Worm (Caenorhabditis elegans) whole organism, L2 larva: ENCODE data around the gene pgm-1.
"Not testable (repeated sequence)": the region's sequence is repeated elsewhere in the genome, so short reads cannot be mapped to it uniquely, and the experiment has no call there.

ENCODE experiments used
- F13H6.1 ChIP-seq: sonication (generic microtip); optimal IDR thresholded peaks from 2 replicates; lab custom pipeline; 2016; ENCODE audit warnings: missing genetic modification characterization, missing compliant biosample characterization
- Y55F3AM.14 ChIP-seq: fragments of 200-800 bp; sonication (Bioruptor generic); optimal IDR thresholded peaks from 2 replicates; lab custom pipeline; 2018; ENCODE audit warnings: mild to moderate bottlenecking, missing genetic modification characterization, missing compliant biosample characterization
- alr-1 ChIP-seq: fragments of 150-350 bp; optimal IDR thresholded peaks from 2 replicates; lab custom pipeline; 2014; ENCODE audit warnings: missing biosample characterization, missing genetic modification characterization
- aly-2 ChIP-seq: fragments of 150-350 bp; optimal IDR thresholded peaks from 2 replicates; lab custom pipeline; 2014; ENCODE audit warnings: missing biosample characterization, missing genetic modification characterization
- ama-1 ChIP-seq: fragments of 150-350 bp; optimal IDR thresholded peaks from 2 replicates; lab custom pipeline; 2018; ENCODE audit warnings: inconsistent platforms
- blmp-1 ChIP-seq: sonication (generic microtip); optimal IDR thresholded peaks from 2 replicates; lab custom pipeline; 2017; ENCODE audit warnings: missing genetic modification characterization, mild to moderate bottlenecking, missing compliant biosample characterization, antibody characterized with exemption, moderate library complexity; ENCODE audit not compliant: insufficient read depth
- ceh-82 ChIP-seq: fragments of 150-350 bp; optimal IDR thresholded peaks from 2 replicates; lab custom pipeline; 2014; ENCODE audit warnings: missing biosample characterization, missing genetic modification characterization
- crh-2 ChIP-seq: sonication (generic microtip); optimal IDR thresholded peaks from 2 replicates; lab custom pipeline; 2017; ENCODE audit warnings: missing biosample characterization, missing genetic modification characterization
- dmd-4 ChIP-seq: sonication (generic microtip); optimal IDR thresholded peaks from 2 replicates; lab custom pipeline; 2017; ENCODE audit warnings: missing biosample characterization, missing genetic modification characterization
- elt-1 ChIP-seq: fragments of 150-350 bp; optimal IDR thresholded peaks from 2 replicates; lab custom pipeline; 2014; ENCODE audit warnings: missing biosample characterization, missing genetic modification characterization
- fos-1 ChIP-seq: fragments of 150-350 bp; optimal IDR thresholded peaks from 2 replicates; lab custom pipeline; 2014; ENCODE audit warnings: missing biosample characterization, missing genetic modification characterization
- gmeb-1 ChIP-seq: fragments of 150-350 bp; optimal IDR thresholded peaks from 2 replicates; lab custom pipeline; 2014; ENCODE audit warnings: missing biosample characterization, missing genetic modification characterization
- lin-11 ChIP-seq: fragments of 150-350 bp; sonication (generic microtip); optimal IDR thresholded peaks from 2 replicates; lab custom pipeline; 2014; ENCODE audit warnings: missing biosample characterization, missing genetic modification characterization, inconsistent platforms, mixed read lengths
- lin-39 ChIP-seq: fragments of 150-350 bp; optimal IDR thresholded peaks from 2 replicates; lab custom pipeline; 2014; ENCODE audit warnings: missing biosample characterization, missing genetic modification reagents, missing genetic modification characterization
- lsy-2 ChIP-seq, 2 experiments: fragments of 150-350 bp in 1 of 2; sonication (generic microtip) in 1 of 2; optimal IDR thresholded peaks; 2 replicates each; lab custom pipeline; 2014 to 2017; ENCODE audit warnings: missing biosample characterization in 2 of 2, missing genetic modification characterization in 2 of 2
- mab-5 ChIP-seq: fragments of 150-350 bp; optimal IDR thresholded peaks from 2 replicates; lab custom pipeline; 2014; ENCODE audit warnings: missing biosample characterization, missing genetic modification characterization
- mdl-1 ChIP-seq, 2 experiments: fragments of 150-350 bp in 1 of 2; sonication (generic microtip) in 1 of 2; optimal IDR thresholded peaks; 2 replicates each; lab custom pipeline; 2017; ENCODE audit warnings: missing biosample characterization in 2 of 2, missing genetic modification characterization in 2 of 2
- nhr-11 ChIP-seq: fragments of 150-350 bp; optimal IDR thresholded peaks from 2 replicates; lab custom pipeline; 2014; ENCODE audit warnings: missing biosample characterization, missing genetic modification characterization
- nhr-129 ChIP-seq: fragments of 150-350 bp; optimal IDR thresholded peaks from 2 replicates; lab custom pipeline; 2014; ENCODE audit warnings: missing biosample characterization, missing genetic modification characterization
- nhr-23 ChIP-seq: fragments of 150-350 bp; optimal IDR thresholded peaks from 2 replicates; lab custom pipeline; 2014; ENCODE audit warnings: missing biosample characterization, missing genetic modification reagents, missing genetic modification characterization
- nhr-237 ChIP-seq: fragments of 150-350 bp; optimal IDR thresholded peaks from 2 replicates; lab custom pipeline; 2014; ENCODE audit warnings: missing biosample characterization, missing genetic modification characterization
- nhr-25 ChIP-seq: fragments of 150-350 bp; sonication (generic microtip); optimal IDR thresholded peaks from 3 replicates; lab custom pipeline; 2014; ENCODE audit warnings: missing biosample characterization, missing genetic modification characterization
- nhr-77 ChIP-seq: fragments of 150-350 bp; optimal IDR thresholded peaks from 2 replicates; lab custom pipeline; 2014; ENCODE audit warnings: missing biosample characterization, missing genetic modification characterization
- sem-4 ChIP-seq: fragments of 150-350 bp; optimal IDR thresholded peaks from 2 replicates; lab custom pipeline; 2014; ENCODE audit warnings: missing biosample characterization, missing genetic modification reagents, missing genetic modification characterization
- skn-1 ChIP-seq: sonication (generic microtip); optimal IDR thresholded peaks from 2 replicates; lab custom pipeline; 2017; ENCODE audit warnings: missing biosample characterization, missing genetic modification characterization
- sma-3 ChIP-seq: sonication (generic microtip); optimal IDR thresholded peaks from 2 replicates; lab custom pipeline; 2016; ENCODE audit warnings: missing genetic modification reagents, missing genetic modification characterization, missing compliant biosample characterization
- sma-9 ChIP-seq, 2 experiments: fragments of 150-350 bp in 1 of 2; sonication (generic microtip) in 1 of 2; optimal IDR thresholded peaks; 2 replicates each; lab custom pipeline; 2014 to 2016; ENCODE audit warnings: missing genetic modification characterization in 2 of 2, mild to moderate bottlenecking in 1 of 2, missing biosample characterization in 1 of 2, missing compliant biosample characterization in 1 of 2, missing genetic modification reagents in 1 of 2, moderate library complexity in 1 of 2
- snpc-4 ChIP-seq: fragments of 150-350 bp; optimal IDR thresholded peaks from 2 replicates; lab custom pipeline; 2014; ENCODE audit warnings: missing biosample characterization, missing genetic modification characterization
- unc-39 ChIP-seq: fragments of 150-350 bp; optimal IDR thresholded peaks from 2 replicates; lab custom pipeline; 2014; ENCODE audit warnings: missing biosample characterization, missing genetic modification characterization
- unc-55 ChIP-seq: fragments of 150-350 bp; sonication (generic microtip); optimal IDR thresholded peaks from 3 replicates; lab custom pipeline; 2014; ENCODE audit warnings: missing biosample characterization, missing genetic modification reagents, missing genetic modification characterization
- unc-62 ChIP-seq: fragments of 150-350 bp; optimal IDR thresholded peaks from 2 replicates; lab custom pipeline; 2014; ENCODE audit warnings: missing biosample characterization, missing genetic modification reagents, missing genetic modification characterization
- zag-1 ChIP-seq: fragments of 150-350 bp; optimal IDR thresholded peaks from 2 replicates; lab custom pipeline; 2014; ENCODE audit warnings: missing biosample characterization, missing genetic modification characterization
- ztf-1 ChIP-seq: fragments of 200-800 bp; sonication (Bioruptor generic); conservative IDR thresholded peaks from 2 replicates; pipeline ENCODE4 v1.3.6; 2022; ENCODE audit warnings: missing genetic modification characterization, missing compliant biosample characterization
- ztf-11 ChIP-seq: sonication (generic microtip); optimal IDR thresholded peaks from 2 replicates; lab custom pipeline; 2017; ENCODE audit warnings: missing biosample characterization, missing genetic modification characterization

Gene pgm-1

ce11 chrII:4908160-4908559 lies 18.9 kb downstream of the pgm-1 start (continued):
- no peak for TF ChIP-seq nhr-25 (tag; lab: Kevin White, UChicago)
- TF ChIP-seq nhr-23 (tag; lab: Kevin White, UChicago): no peak
- peak; percentile 25 for TF ChIP-seq sma-9 (GFP tag; optimal IDR thresholded peaks at IDR 0.05; lab: Kevin White, UChicago)
- no peak for TF ChIP-seq sma-9 (tag; optimal IDR thresholded peaks at IDR 0.05; lab: Kevin White, UChicago)
- TF ChIP-seq, all 48 proteins: peak for 11

ce11 chrII:4914214-4914613 lies 25.0 kb downstream of the pgm-1 start, which contains the start of gene R05F9.11:
Gene R05F9.11 (minus strand): TSS chrII:4914218.
- no peak for TF ChIP-seq ama-1
- TF ChIP-seq lin-39 (tag; lab: Kevin White, UChicago): no peak
- TF ChIP-seq snpc-4 (tag; lab: Kevin White, UChicago): no peak
- TF ChIP-seq ztf-11 (tag; lab: Kevin White, UChicago): no peak
- no peak for TF ChIP-seq nhr-237 (tag; lab: Kevin White, UChicago)
- no peak for TF ChIP-seq nhr-11 (tag; lab: Kevin White, UChicago)

DNA sequence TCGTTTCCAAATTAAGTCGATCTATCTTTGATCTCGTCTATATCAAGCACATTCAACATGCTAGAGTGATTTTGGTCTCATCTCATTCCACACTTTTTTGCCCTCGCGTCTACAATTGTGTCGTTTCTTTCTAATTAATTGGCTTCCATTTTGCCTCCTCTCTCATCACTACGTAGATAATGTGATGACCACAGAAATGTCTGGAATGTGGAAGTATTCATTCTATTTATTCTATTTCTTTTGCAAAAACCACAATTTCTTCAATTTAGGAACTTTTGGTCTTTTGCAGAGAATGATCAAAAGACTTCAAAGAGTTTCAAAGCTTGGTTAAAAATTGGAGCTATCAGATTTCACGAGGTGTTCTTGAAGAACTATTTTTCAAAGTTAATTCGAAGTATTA lies 26.3 kb downstream of the pgm-1 start:
- no peak for TF ChIP-seq Y55F3AM.14 (GFP tag; lab: Kevin White, UChicago)
- TF ChIP-seq nhr-11 (tag; lab: Kevin White, UChicago): no peak
- TF ChIP-seq F13H6.1 (tag; lab: Kevin White, UChicago): no peak
- TF ChIP-seq nhr-129 (tag; lab: Kevin White, UChicago): no peak
- no peak for TF ChIP-seq lin-11 (tag; lab: Kevin White, UChicago)
- no peak for TF ChIP-seq unc-62 (GFP tag; lab: Kevin White, UChicago)
- TF ChIP-seq ama-1: no peak
- no peak for TF ChIP-seq alr-1 (tag; lab: Kevin White, UChicago)
- no peak for TF ChIP-seq zag-1
- no peak for TF ChIP-seq unc-39 (tag; lab: Kevin White, UChicago)
- TF ChIP-seq sem-4 (tag; lab: Kevin White, UChicago): no peak
- no peak for TF ChIP-seq elt-1 (tag; lab: Kevin White, UChicago)
- no peak for TF ChIP-seq sma-3 (GFP tag; lab: Kevin White, UChicago)

DNA sequence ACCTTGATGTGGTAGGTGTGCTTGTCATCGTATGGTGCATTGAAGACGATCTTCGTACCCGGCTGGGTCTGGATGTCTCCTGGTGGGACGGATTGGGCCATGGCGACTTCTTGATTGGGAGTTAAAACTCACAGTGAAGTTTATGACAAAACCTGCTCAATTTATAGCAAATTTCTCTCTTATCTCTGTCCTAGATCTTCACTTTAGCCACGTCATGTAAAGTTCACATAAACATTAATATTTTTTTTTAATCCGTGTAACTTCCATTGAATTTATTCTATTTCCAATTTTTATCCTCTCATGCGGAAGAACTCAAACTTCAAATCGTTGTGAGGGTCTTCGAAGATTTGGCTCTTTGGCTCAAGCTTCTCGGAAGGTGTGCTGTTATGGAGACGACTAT lies 27.2 kb downstream of the pgm-1 start, which contains the start of gene msp-31:
msp-31 (minus strand) TSS at position 101 of the 400 bp plus-strand sequence.
- not testable (repeated sequence) for TF ChIP-seq sma-9 (GFP tag; optimal IDR thresholded peaks at IDR 0.05; lab: Kevin White, UChicago); sma-9 (tag; optimal IDR thresholded peaks at IDR 0.05; lab: Kevin White, UChicago); Y55F3AM.14 (GFP tag; lab: Kevin White, UChicago); F13H6.1 (tag; lab: Kevin White, UChicago)
- TF ChIP-seq, all 48 proteins: peak for 0; not testable (repeated sequence) for 48

DNA sequence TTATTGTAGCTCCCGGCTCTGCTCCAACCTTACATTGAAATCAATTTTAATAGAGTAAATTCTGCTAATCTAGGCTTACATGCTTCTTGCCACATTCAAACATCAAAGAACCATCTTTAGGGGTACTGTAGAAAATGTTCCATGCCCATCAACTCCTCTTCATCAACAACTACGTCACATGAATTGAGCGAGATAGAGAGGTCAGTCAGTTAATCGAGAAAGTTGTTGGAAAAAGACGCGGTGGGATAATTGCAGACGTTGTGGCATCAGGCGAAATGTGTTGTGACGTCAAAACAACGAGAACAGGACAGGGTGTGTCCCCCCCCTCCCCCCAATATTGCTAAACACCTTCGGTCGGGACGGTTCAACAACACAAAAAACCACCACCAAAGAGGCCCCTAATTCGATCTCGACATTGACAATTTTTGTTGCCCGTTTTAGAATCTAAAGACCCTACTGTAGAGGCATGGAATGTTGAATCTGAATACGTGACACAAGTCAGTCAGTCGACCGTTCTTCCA lies 29.3 kb downstream of the pgm-1 start:
- TF ChIP-seq ceh-82 (tag; lab: Kevin White, UChicago) (no peak), sma-3 (GFP tag; lab: Kevin White, UChicago) (peak; percentile 65), F13H6.1 (tag; lab: Kevin White, UChicago) (no peak), nhr-25 (tag; lab: Kevin White, UChicago) (peak; percentile 43), sma-9 (GFP tag; optimal IDR thresholded peaks at IDR 0.05; lab: Kevin White, UChicago) (peak; percentile 3), sma-9 (tag; optimal IDR thresholded peaks at IDR 0.05; lab: Kevin White, UChicago) (no peak)

DNA sequence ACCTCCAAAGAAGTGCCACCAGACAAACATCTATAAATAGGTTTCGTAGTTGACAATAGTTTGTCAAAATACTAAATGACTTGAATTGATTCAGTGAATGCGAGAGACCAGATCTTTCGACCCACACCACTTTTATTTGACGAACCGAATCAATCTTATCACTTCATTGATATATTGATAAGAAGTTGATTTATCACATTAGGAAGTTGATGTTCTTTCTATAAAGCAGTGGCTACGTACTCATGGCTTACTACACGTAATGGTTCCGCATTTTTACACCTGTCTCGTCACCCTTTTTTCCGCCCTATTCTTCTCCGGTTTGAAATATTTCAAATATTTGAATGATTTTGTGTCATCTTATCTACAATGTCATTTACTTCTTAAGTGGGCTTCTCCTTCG lies 31.4 kb downstream of the pgm-1 start:
- peak; percentile 18 for TF ChIP-seq sma-3 (GFP tag; lab: Kevin White, UChicago)
- peak; percentile 62 for TF ChIP-seq fos-1 (tag; lab: Kevin White, UChicago)
- TF ChIP-seq F13H6.1 (tag; lab: Kevin White, UChicago): no peak
- TF ChIP-seq mab-5: no peak

DNA sequence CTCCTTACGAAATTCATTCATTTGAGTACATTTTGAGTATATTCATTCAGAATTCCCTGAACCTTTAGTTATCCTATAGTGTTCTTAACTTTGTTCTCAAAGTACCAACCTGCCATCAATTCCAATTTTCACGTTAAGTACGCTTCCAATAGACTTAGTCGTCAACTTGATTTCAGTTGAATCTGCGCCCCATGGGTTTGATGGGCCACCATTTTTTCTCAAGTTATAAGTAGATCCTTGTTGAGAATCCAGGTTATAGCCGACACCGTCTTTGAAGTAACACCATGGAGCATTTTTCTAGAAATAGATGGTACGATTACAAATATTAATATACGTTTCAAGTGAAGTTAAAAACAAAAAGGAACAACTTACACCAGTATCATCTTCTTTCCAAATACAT lies 35.5 kb downstream of the pgm-1 start:
- no peak for TF ChIP-seq nhr-11 (tag; lab: Kevin White, UChicago)
- TF ChIP-seq, all 48 proteins: peak for 0

- peak; percentile 93 for TF ChIP-seq sma-9 (GFP tag; optimal IDR thresholded peaks at IDR 0.05; lab: Kevin White, UChicago)
- no peak for TF ChIP-seq sma-9 (tag; optimal IDR thresholded peaks at IDR 0.05; lab: Kevin White, UChicago)
- TF ChIP-seq mab-5: no peak
- TF ChIP-seq blmp-1 (tag; lab: Kevin White, UChicago): no peak
- peak; percentile 10 for TF ChIP-seq sma-3 (GFP tag; lab: Kevin White, UChicago)
- peak; percentile 62 for TF ChIP-seq F13H6.1 (tag; lab: Kevin White, UChicago)
- peak; percentile 93 for TF ChIP-seq fos-1 (tag; lab: Kevin White, UChicago)
- peak in 1 of 2 experiments; percentile 47 for TF ChIP-seq mdl-1 (tag; optimal IDR thresholded peaks at IDR 0.05; lab: Kevin White, UChicago)
- TF ChIP-seq elt-1 (tag; lab: Kevin White, UChicago): no peak
- no peak for TF ChIP-seq skn-1 (tag; lab: Kevin White, UChicago)
- TF ChIP-seq unc-62 (GFP tag; lab: Kevin White, UChicago): no peak
- peak; percentile 9 for TF ChIP-seq gmeb-1 (tag; lab: Kevin White, UChicago)
- peak; percentile 95 for TF ChIP-seq crh-2 (tag; lab: Kevin White, UChicago)
- no peak for TF ChIP-seq ztf-1 (GFP tag; lab: Robert Waterston, UW)
- TF ChIP-seq aly-2: no peak
- no peak for TF ChIP-seq dmd-4 (tag; lab: Kevin White, UChicago)
- no peak for TF ChIP-seq nhr-77
- no peak for TF ChIP-seq unc-55
- no peak for TF ChIP-seq lsy-2 (tag; optimal IDR thresholded peaks at IDR 0.05; lab: Kevin White, UChicago)
These were observed 36.0 kb downstream of the pgm-1 start, which contains the start of gene aagr-2 for ce11 chrII:4925198-4925764. Gene aagr-2 (minus strand): TSS chrII:4925248.
